Worm (Caenorhabditis elegans) whole organism, L4/young adult: Measurements from ENCODE around the gene faah-6.

Source experiments
- W03F9.2 ChIP-seq: fragments of 150-350 bp; optimal IDR thresholded peaks from 2 replicates; lab custom pipeline; 2014; ENCODE audit warnings: missing biosample characterization, missing genetic modification characterization
- him-1 ChIP-seq: sonication (generic microtip); optimal IDR thresholded peaks from 2 replicates; lab custom pipeline; 2016; ENCODE audit warnings: missing genotype, missing genetic modification reagents, missing genetic modification characterization, missing compliant biosample characterization

ce11 chrIII:11632376-11632775 lies 17.9 kb upstream of the faah-6 start:
- no peak for TF ChIP-seq him-1 (tag; lab: Kevin White, UChicago)
- no peak for TF ChIP-seq W03F9.2 (tag; lab: Kevin White, UChicago)
